Fruit fly (Drosophila melanogaster) whole organism, embryonic: ENCODE measurements around the gene isoQC.

ENCODE experiments used
- CG10321 ChIP-seq: fragments of 200-800 bp; sonication (Bioruptor generic); IDR thresholded peaks from 2 replicates; pipeline ENCODE4 v1.3.6; 2022; ENCODE audit warnings: missing biosample characterization, missing genetic modification characterization
- CG11456 ChIP-seq: fragments of 200-800 bp; sonication (Bioruptor generic); IDR thresholded peaks from 3 replicates; pipeline ENCODE4 v1.3.6; 2022; ENCODE audit warnings: missing biosample characterization, missing genetic modification characterization
- CG13424 ChIP-seq: fragments of 200-800 bp; sonication (Bioruptor generic); optimal IDR thresholded peaks from 2 replicates; lab custom pipeline; 2019; ENCODE audit warnings: missing biosample characterization, mild to moderate bottlenecking, missing genetic modification characterization, moderate library complexity
- CG1529 ChIP-seq: fragments of 200-800 bp; sonication (Bioruptor generic); optimal IDR thresholded peaks from 3 replicates; lab custom pipeline; 2018; ENCODE audit warnings: missing biosample characterization, missing genetic modification characterization
- CG1647 ChIP-seq: fragments of 200-800 bp; sonication (Bioruptor generic); optimal IDR thresholded peaks from 3 replicates; lab custom pipeline; 2016; ENCODE audit warnings: missing biosample characterization, missing genetic modification characterization
- CG17385 ChIP-seq: fragments of 200-800 bp; sonication (Bioruptor generic); optimal IDR thresholded peaks from 3 replicates; lab custom pipeline; 2018; ENCODE audit warnings: missing biosample characterization, mild to moderate bottlenecking, missing genetic modification characterization
- CG17802 ChIP-seq: fragments of 200-800 bp; sonication (Bioruptor generic); optimal IDR thresholded peaks from 2 replicates; lab custom pipeline; 2018; ENCODE audit warnings: missing biosample characterization, mild to moderate bottlenecking, missing genetic modification characterization, moderate library complexity
- CG1792 ChIP-seq: fragments of 200-800 bp; sonication (Bioruptor generic); optimal IDR thresholded peaks from 2 replicates; lab custom pipeline; 2016; ENCODE audit warnings: missing biosample characterization, missing genetic modification characterization
- CG18262 ChIP-seq: fragments of 200-800 bp; optimal IDR thresholded peaks from 3 replicates; lab custom pipeline; 2019; ENCODE audit warnings: missing biosample characterization, mild to moderate bottlenecking, missing genetic modification characterization, moderate library complexity
- CG30403 ChIP-seq: fragments of 200-800 bp; sonication (Bioruptor generic); optimal IDR thresholded peaks from 3 replicates; lab custom pipeline; 2016; ENCODE audit warnings: missing biosample characterization, missing genetic modification characterization
- CG5180 ChIP-seq: fragments of 200-800 bp; sonication (Bioruptor generic); optimal IDR thresholded peaks from 3 replicates; lab custom pipeline; 2017; ENCODE audit warnings: missing biosample characterization, missing genetic modification characterization, mild to moderate bottlenecking, moderate library complexity, missing genetic modification reagents
- CG6765 ChIP-seq: fragments of 200-800 bp; sonication (Bioruptor generic); optimal IDR thresholded peaks from 3 replicates; lab custom pipeline; 2017; ENCODE audit warnings: missing biosample characterization, mild to moderate bottlenecking, missing genetic modification characterization
- CG6791 ChIP-seq: fragments of 200-800 bp; sonication (Bioruptor generic); IDR thresholded peaks from 3 replicates; pipeline ENCODE4 v1.3.6; 2022; ENCODE audit warnings: missing biosample characterization, missing genetic modification characterization; ENCODE audit not compliant: partially characterized antibody
- CG6813 ChIP-seq: fragments of 200-800 bp; sonication (Bioruptor generic); optimal IDR thresholded peaks from 2 replicates; lab custom pipeline; 2017; ENCODE audit warnings: missing biosample characterization, missing genetic modification characterization, mild to moderate bottlenecking, moderate library complexity, missing genetic modification reagents
- CHES-1-like ChIP-seq: fragments of 200-800 bp; sonication (Bioruptor generic); optimal IDR thresholded peaks from 2 replicates; lab custom pipeline; 2016; ENCODE audit warnings: missing biosample characterization, missing genetic modification characterization
- CTCF ChIP-seq: fragments of 200-800 bp; sonication (Bioruptor generic); optimal IDR thresholded peaks from 2 replicates; lab custom pipeline; 2017; ENCODE audit warnings: missing biosample characterization, mild to moderate bottlenecking, missing genetic modification characterization, moderate library complexity
- D ChIP-seq, 2 experiments: fragments of 200-800 bp in 1 of 2; fragments of >200 bp in 1 of 2; sonication (Bioruptor generic) in 1 of 2; optimal IDR thresholded peaks; 2 replicates in 1 of 2; 3 replicates in 1 of 2; lab custom pipeline; 2017; ENCODE audit warnings: mild to moderate bottlenecking in 1 of 2, missing biosample characterization in 1 of 2, missing genetic modification characterization in 1 of 2, missing genetic modification reagents in 1 of 2
- D19A ChIP-seq: fragments of 200-800 bp; optimal IDR thresholded peaks from 3 replicates; lab custom pipeline; 2019; ENCODE audit warnings: missing biosample characterization, mild to moderate bottlenecking, missing genetic modification characterization, moderate library complexity
- Dip3 ChIP-seq: fragments of 200-800 bp; sonication (Bioruptor generic); optimal IDR thresholded peaks from 3 replicates; lab custom pipeline; 2016; ENCODE audit warnings: missing biosample characterization, missing genetic modification characterization
- Ets65A ChIP-seq: fragments of 200-800 bp; sonication (Bioruptor generic); peaks from one replicate; lab custom pipeline; 2016; ENCODE audit warnings: missing biosample characterization, missing genetic modification characterization
- Hmx ChIP-seq: fragments of 200-800 bp; sonication (Bioruptor generic); optimal IDR thresholded peaks from 2 replicates; lab custom pipeline; 2016; ENCODE audit warnings: missing biosample characterization, missing genetic modification characterization
- Hr3 ChIP-seq: fragments of 200-800 bp; sonication (Bioruptor generic); optimal IDR thresholded peaks from 3 replicates; lab custom pipeline; 2016; ENCODE audit warnings: missing biosample characterization, missing genetic modification characterization
- Hr78 ChIP-seq, 2 experiments: fragments of 200-800 bp in 1 of 2; fragments of >200 bp in 1 of 2; sonication (Bioruptor generic) in 1 of 2; optimal IDR thresholded peaks; 2 replicates each; lab custom pipeline; 2017 to 2019; ENCODE audit warnings: missing biosample characterization in 2 of 2, missing genetic modification characterization in 2 of 2, mild to moderate bottlenecking in 1 of 2, moderate library complexity in 1 of 2
- Lhr ChIP-seq: fragments of 200-800 bp; sonication (Bioruptor generic); optimal IDR thresholded peaks from 3 replicates; lab custom pipeline; 2017; ENCODE audit warnings: mild to moderate bottlenecking, missing biosample characterization, missing genetic modification reagents, missing genetic modification characterization
- Oaz ChIP-seq: fragments of 200-800 bp; sonication (Bioruptor generic); IDR thresholded peaks from 2 replicates; pipeline ENCODE4 v1.3.6; 2022; ENCODE audit warnings: missing biosample characterization, missing genetic modification characterization
- Ptx1 ChIP-seq: fragments of 200-800 bp; sonication (Bioruptor generic); IDR thresholded peaks from 2 replicates; pipeline ENCODE4 v1.3.6; 2022; ENCODE audit warnings: missing biosample characterization, missing genetic modification characterization
- Ravus ChIP-seq: fragments of 200-800 bp; sonication (Bioruptor generic); IDR thresholded peaks from 2 replicates; pipeline ENCODE4 v1.3.6; 2022; ENCODE audit warnings: missing biosample characterization, missing genetic modification characterization
- Rfx ChIP-seq: fragments of 200-800 bp; sonication (Bioruptor generic); IDR thresholded peaks from 2 replicates; pipeline ENCODE4 v1.3.6; 2022; ENCODE audit warnings: missing biosample characterization, missing genetic modification characterization
- Xrp1 ChIP-seq: fragments of 200-800 bp; sonication (Bioruptor generic); IDR thresholded peaks from 2 replicates; pipeline ENCODE4 v1.3.6; 2022; ENCODE audit warnings: missing biosample characterization, missing genetic modification characterization
- ap ChIP-seq: fragments of 200-800 bp; sonication (Bioruptor generic); IDR thresholded peaks from 2 replicates; pipeline ENCODE4 v1.3.6; 2022; ENCODE audit warnings: missing biosample characterization, missing genetic modification characterization
- cato ChIP-seq: fragments of 200-800 bp; sonication (Bioruptor generic); optimal IDR thresholded peaks from 2 replicates; lab custom pipeline; 2016; ENCODE audit warnings: missing biosample characterization, missing genetic modification characterization, borderline replicate concordance
- chm ChIP-seq: fragments of 200-800 bp; sonication (Bioruptor generic); IDR thresholded peaks from 2 replicates; pipeline ENCODE4 v1.3.6; 2022; ENCODE audit warnings: missing biosample characterization, missing genetic modification characterization
- en ChIP-seq: fragments of 200-800 bp; sonication (Bioruptor generic); optimal IDR thresholded peaks from 2 replicates; lab custom pipeline; 2016; ENCODE audit warnings: missing biosample characterization, missing genetic modification characterization
- fd102C ChIP-seq: fragments of 200-800 bp; sonication (Bioruptor generic); optimal IDR thresholded peaks from 2 replicates; lab custom pipeline; 2018; ENCODE audit warnings: missing biosample characterization, mild to moderate bottlenecking, missing genetic modification characterization, moderate library complexity
- ftz-f1 ChIP-seq: fragments of 200-800 bp; sonication (Bioruptor generic); optimal IDR thresholded peaks from 2 replicates; lab custom pipeline; 2016; ENCODE audit warnings: missing biosample characterization, missing genetic modification characterization
- fu2 ChIP-seq: fragments of 200-800 bp; sonication (Bioruptor generic); optimal IDR thresholded peaks from 2 replicates; lab custom pipeline; 2016; ENCODE audit warnings: missing biosample characterization, missing genetic modification characterization
- h ChIP-seq: fragments of >200 bp; optimal IDR thresholded peaks from 2 replicates; lab custom pipeline; 2017
- jumu ChIP-seq: fragments of 200-800 bp; sonication (Bioruptor generic); optimal IDR thresholded peaks from 3 replicates; lab custom pipeline; 2016; ENCODE audit warnings: missing biosample characterization, missing genetic modification characterization
- kni ChIP-seq: fragments of 200-800 bp; sonication (Bioruptor generic); optimal IDR thresholded peaks from 3 replicates; lab custom pipeline; 2017; ENCODE audit warnings: mild to moderate bottlenecking, missing biosample characterization, missing genetic modification reagents, missing genetic modification characterization
- otp ChIP-seq: fragments of 200-800 bp; sonication (Bioruptor generic); IDR thresholded peaks from 3 replicates; pipeline ENCODE4, ENCODE4 v1.3.6; 2022; ENCODE audit warnings: missing biosample characterization, missing genetic modification characterization
- psq ChIP-seq: fragments of 200-800 bp; sonication (Bioruptor generic); optimal IDR thresholded peaks from 2 replicates; lab custom pipeline; 2017; ENCODE audit warnings: missing biosample characterization, missing genetic modification characterization
- ranshi ChIP-seq: fragments of 200-800 bp; sonication (Bioruptor generic); IDR thresholded peaks from 2 replicates; pipeline ENCODE4 v1.3.6; 2022; ENCODE audit warnings: missing biosample characterization, missing genetic modification characterization
- sc ChIP-seq, 3 experiments: fragments of >200 bp in 2 of 3; fragments of 200-800 bp in 1 of 3; sonication (Bioruptor generic) in 1 of 3; optimal IDR thresholded peaks; 2 replicates in 2 of 3; 3 replicates in 1 of 3; lab custom pipeline; 2017; ENCODE audit warnings: mild to moderate bottlenecking in 1 of 3, missing biosample characterization in 1 of 3, missing genetic modification characterization in 1 of 3, missing genetic modification reagents in 1 of 3
- shn ChIP-seq: fragments of 200-800 bp; sonication (Bioruptor generic); optimal IDR thresholded peaks from 3 replicates; lab custom pipeline; 2016; ENCODE audit warnings: missing biosample characterization, missing genetic modification characterization
- sima ChIP-seq: fragments of 200-800 bp; sonication (Bioruptor generic); optimal IDR thresholded peaks from 2 replicates; lab custom pipeline; 2016; ENCODE audit warnings: missing biosample characterization, missing genetic modification characterization
- sob ChIP-seq: fragments of 200-800 bp; sonication (Bioruptor generic); IDR thresholded peaks from 2 replicates; pipeline ENCODE4 v1.3.6; 2022; ENCODE audit warnings: missing biosample characterization, missing genetic modification characterization
- tap ChIP-seq: fragments of 200-800 bp; optimal IDR thresholded peaks from 3 replicates; lab custom pipeline; 2019; ENCODE audit warnings: missing biosample characterization, mild to moderate bottlenecking, missing genetic modification characterization, moderate library complexity
- tna ChIP-seq: fragments of 200-800 bp; sonication (Bioruptor generic); IDR thresholded peaks from 2 replicates; pipeline ENCODE4 v1.3.6; 2022; ENCODE audit warnings: missing biosample characterization, missing genetic modification characterization; ENCODE audit not compliant: partially characterized antibody
- trem ChIP-seq: fragments of 200-800 bp; optimal IDR thresholded peaks from 3 replicates; lab custom pipeline; 2019; ENCODE audit warnings: missing biosample characterization, mild to moderate bottlenecking, missing genetic modification characterization, moderate library complexity

isoQC gene

dm6 chr3L:20441632-20442469, 32.4 kb upstream of the isoQC start, which contains the start of gene CG5910 (continued):
- TF ChIP-seq D (optimal IDR thresholded peaks at IDR 0.05; lab: Kevin White, UChicago) = no peak
- TF ChIP-seq D (GFP tag; optimal IDR thresholded peaks at IDR 0.05; lab: Kevin White, UChicago) = peak; percentile 92
- peak; percentile 89 for TF ChIP-seq CG30403
- no peak for TF ChIP-seq Hr78 (GFP tag; optimal IDR thresholded peaks at IDR 0.05; lab: Kevin White, UChicago)
- TF ChIP-seq Ets65A (GFP tag; lab: Kevin White, UChicago) = peak; percentile 84
- TF ChIP-seq Xrp1 (GFP tag; lab: Robert Waterston, UW) = peak; percentile 84
- TF ChIP-seq Ravus (GFP tag; lab: Robert Waterston, UW) = peak; percentile 26; the same call in 1 of the 2 replicates
- peak; percentile 87 for TF ChIP-seq CG6813 (GFP tag; lab: Kevin White, UChicago)
- TF ChIP-seq jumu = no peak
- no peak for TF ChIP-seq sc (optimal IDR thresholded peaks at IDR 0.05; lab: Kevin White, UChicago)
- peak; percentile 7 for TF ChIP-seq sc (GFP tag; optimal IDR thresholded peaks at IDR 0.05; lab: Kevin White, UChicago)
- TF ChIP-seq Dip3 (GFP tag; lab: Kevin White, UChicago) = no peak
- TF ChIP-seq fd102C (GFP tag; lab: Kevin White, UChicago) = no peak
- TF ChIP-seq tna (GFP tag; lab: Robert Waterston, UW) = no peak
- peak; percentile 83 for TF ChIP-seq CG17385 (GFP tag; lab: Kevin White, UChicago)
- TF ChIP-seq CG5180 (GFP tag; lab: Kevin White, UChicago) = peak; percentile 78
- peak; percentile 23 for TF ChIP-seq CHES-1-like (GFP tag; lab: Kevin White, UChicago)
- TF ChIP-seq h (lab: Kevin White, UChicago) = no peak
- peak; percentile 95 for TF ChIP-seq CG18262 (tag; lab: Kevin White, UChicago)
- peak; percentile 48 for TF ChIP-seq psq (GFP tag; lab: Kevin White, UChicago)
- peak; percentile 55 for TF ChIP-seq chm
- no peak for TF ChIP-seq otp (GFP tag; lab: Robert Waterston, UW)
- TF ChIP-seq shn = no peak
- peak; percentile 48 for TF ChIP-seq Lhr (GFP tag; lab: Kevin White, UChicago)
- peak; percentile 88 for TF ChIP-seq CG6765 (GFP tag; lab: Kevin White, UChicago)
- no peak for TF ChIP-seq kni (GFP tag; lab: Kevin White, UChicago)
- peak; percentile 45 for TF ChIP-seq cato (GFP tag; lab: Kevin White, UChicago)
- no peak for TF ChIP-seq ftz-f1 (GFP tag; lab: Kevin White, UChicago)
- no peak for TF ChIP-seq Hmx
- no peak for TF ChIP-seq CG10321
- peak; percentile 83 for TF ChIP-seq Ptx1 (GFP tag; lab: Robert Waterston, UW)
- TF ChIP-seq sob (GFP tag; lab: Robert Waterston, UW) = peak; percentile 77
- no peak for TF ChIP-seq CG6791 (GFP tag; lab: Robert Waterston, UW)
- peak; percentile 85 for TF ChIP-seq tap (tag; lab: Kevin White, UChicago)
- no peak for TF ChIP-seq CG1792
- TF ChIP-seq CG11456 = peak; percentile 63; the same call in 1 of the 3 replicates
- no peak for TF ChIP-seq en (GFP tag; lab: Kevin White, UChicago)
- peak; percentile 78 for TF ChIP-seq ap (GFP tag; lab: Robert Waterston, UW)
- TF ChIP-seq ranshi (GFP tag; lab: Robert Waterston, UW) = peak; percentile 71; the same call in 1 of the 2 replicates
- TF ChIP-seq CG1529 = peak; percentile 68
- TF ChIP-seq Hr3 (GFP tag; lab: Kevin White, UChicago) = peak; percentile 86
- peak; percentile 94 for TF ChIP-seq CG13424 (tag; lab: Kevin White, UChicago)
- TF ChIP-seq trem (tag; lab: Kevin White, UChicago) = peak; percentile 89
- TF ChIP-seq CG1647 (GFP tag; lab: Kevin White, UChicago) = no peak
- TF ChIP-seq CG17802 (tag; lab: Kevin White, UChicago) = peak; percentile 35
- peak; percentile 4 for TF ChIP-seq fu2 (GFP tag; lab: Kevin White, UChicago)
- peak; percentile 91 for TF ChIP-seq D19A (tag; lab: Kevin White, UChicago)
- peak; percentile 75 for TF ChIP-seq Rfx
- no peak for TF ChIP-seq sima (GFP tag; lab: Kevin White, UChicago)
- TF ChIP-seq Oaz = peak; percentile 50; the same call in 1 of the 2 replicates
- TF ChIP-seq CTCF = peak; percentile 36
